Worm (Caenorhabditis elegans): Measurements from ENCODE around the gene lron-3.
A peak's percentile ranks its signal among the peaks of the same experiment; 100 is the strongest.

The lron-3 gene

ce11 chrX:15557849-15558248 lies at the start of gene lron-3:
lron-3 (minus strand) TSS chrX:15557949.
- TF ChIP-seq dao-5 (tag; optimal IDR thresholded peaks at IDR 0.05): no peak
- no peak for TF ChIP-seq W03F9.2 (tag; optimal IDR thresholded peaks at IDR 0.05)
- no peak for TF ChIP-seq him-1 (tag; optimal IDR thresholded peaks at IDR 0.05)

- peak; percentile 50 for TF ChIP-seq dao-5 (tag; optimal IDR thresholded peaks at IDR 0.05)
- TF ChIP-seq W03F9.2 (tag; optimal IDR thresholded peaks at IDR 0.05): no peak
- TF ChIP-seq him-1 (tag; optimal IDR thresholded peaks at IDR 0.05): peak; percentile 54
Observed at ce11 chrX:15606585-15607276, 49.0 kb upstream of the lron-3 start, which contains the start of gene rab-14. rab-14 (minus strand) TSS chrX:15606635.

ce11 chrX:15604236-15604635 lies 46.5 kb upstream of the lron-3 start:
- TF ChIP-seq W03F9.2 (tag; optimal IDR thresholded peaks at IDR 0.05) (no peak), him-1 (tag; optimal IDR thresholded peaks at IDR 0.05) (no peak), dao-5 (tag; optimal IDR thresholded peaks at IDR 0.05) (no peak)

- peak; percentile 68 for TF ChIP-seq him-1 (tag; optimal IDR thresholded peaks at IDR 0.05)
- TF ChIP-seq dao-5 (tag; optimal IDR thresholded peaks at IDR 0.05): no peak
Observed at ce11 chrX:15600512-15601117, 42.9 kb upstream of the lron-3 start, which contains the start of gene ent-2. ent-2 (plus strand) TSS chrX:15601067.

ce11 chrX:15599925-15600324 lies 42.2 kb upstream of the lron-3 start:
- TF ChIP-seq W03F9.2 (tag; optimal IDR thresholded peaks at IDR 0.05) (no peak), dao-5 (tag; optimal IDR thresholded peaks at IDR 0.05) (no peak), him-1 (tag; optimal IDR thresholded peaks at IDR 0.05) (no peak)

ce11 chrX:15598661-15599384 lies 41.1 kb upstream of the lron-3 start:
- TF ChIP-seq dao-5 (tag; optimal IDR thresholded peaks at IDR 0.05): no peak

ce11 chrX:15597077-15597476 lies 39.3 kb upstream of the lron-3 start, which contains the start of gene K09A9.8:
K09A9.8 (minus strand) TSS chrX:15597177.
- no peak for TF ChIP-seq dao-5 (tag; optimal IDR thresholded peaks at IDR 0.05)
- TF ChIP-seq him-1 (tag; optimal IDR thresholded peaks at IDR 0.05): no peak
- no peak for TF ChIP-seq W03F9.2 (tag; optimal IDR thresholded peaks at IDR 0.05)

- no peak for TF ChIP-seq dao-5 (tag; optimal IDR thresholded peaks at IDR 0.05)
- no peak for TF ChIP-seq him-1 (tag; optimal IDR thresholded peaks at IDR 0.05)
- no peak for TF ChIP-seq W03F9.2 (tag; optimal IDR thresholded peaks at IDR 0.05)
Observed at ce11 chrX:15594019-15594418, 36.3 kb upstream of the lron-3 start.

- TF ChIP-seq W03F9.2 (tag; optimal IDR thresholded peaks at IDR 0.05) (no peak), dao-5 (tag; optimal IDR thresholded peaks at IDR 0.05) (no peak), him-1 (tag; optimal IDR thresholded peaks at IDR 0.05) (no peak)
Observed at ce11 chrX:15593366-15593765, 35.6 kb upstream of the lron-3 start.

- TF ChIP-seq him-1 (tag; optimal IDR thresholded peaks at IDR 0.05) (no peak), W03F9.2 (tag; optimal IDR thresholded peaks at IDR 0.05) (no peak), dao-5 (tag; optimal IDR thresholded peaks at IDR 0.05) (no peak)
Observed at ce11 chrX:15591068-15591467, 33.3 kb upstream of the lron-3 start, which contains the start of gene usp-33. usp-33 (plus strand) TSS chrX:15591368.

- TF ChIP-seq W03F9.2 (tag; optimal IDR thresholded peaks at IDR 0.05): no peak
- no peak for TF ChIP-seq dao-5 (tag; optimal IDR thresholded peaks at IDR 0.05)
- no peak for TF ChIP-seq him-1 (tag; optimal IDR thresholded peaks at IDR 0.05)
Observed at ce11 chrX:15590347-15590928, 32.7 kb upstream of the lron-3 start, which contains the start of gene gas-1. gas-1 (minus strand) TSS chrX:15590397.

- TF ChIP-seq dao-5 (tag; optimal IDR thresholded peaks at IDR 0.05) (no peak), him-1 (tag; optimal IDR thresholded peaks at IDR 0.05) (no peak), W03F9.2 (tag; optimal IDR thresholded peaks at IDR 0.05) (no peak)
Observed at ce11 chrX:15586192-15586591, 28.4 kb upstream of the lron-3 start.

ce11 chrX:15585144-15585543 lies 27.4 kb upstream of the lron-3 start:
- TF ChIP-seq W03F9.2 (tag; optimal IDR thresholded peaks at IDR 0.05) (no peak), him-1 (tag; optimal IDR thresholded peaks at IDR 0.05) (no peak), dao-5 (tag; optimal IDR thresholded peaks at IDR 0.05) (no peak)

- TF ChIP-seq him-1 (tag; optimal IDR thresholded peaks at IDR 0.05): no peak
- TF ChIP-seq W03F9.2 (tag; optimal IDR thresholded peaks at IDR 0.05): no peak
- no peak for TF ChIP-seq dao-5 (tag; optimal IDR thresholded peaks at IDR 0.05)
Observed at ce11 chrX:15576942-15577341, 19.2 kb upstream of the lron-3 start, which contains the start of gene K09A9.6. K09A9.6 (plus strand) TSS chrX:15577242.

All from whole organism, L4/young adult.